Fruit fly (Drosophila melanogaster): ENCODE data around the gene timeout.

timeout gene

dm6 chr3R:13186396-13186795, 97.9 kb downstream of the timeout start, which contains the start of gene CG8508:
CG8508 (minus strand) TSS chr3R:13186496.
- TF ChIP-seq CTCF (optimal IDR thresholded peaks at IDR 0.05) (no peak), CG8478 (optimal IDR thresholded peaks at IDR 0.05) (no peak)

- no peak for TF ChIP-seq CG8478 (optimal IDR thresholded peaks at IDR 0.05)
- TF ChIP-seq CTCF (optimal IDR thresholded peaks at IDR 0.05), result no peak
These were observed 99.8 kb downstream of the timeout start, which contains the start of gene CG14380 for dm6 chr3R:13188219-13188618. CG14380 (plus strand) TSS chr3R:13188519.

dm6 chr3R:13191299-13191698, 102.8 kb downstream of the timeout start, which contains the start of gene CG8141:
CG8141 (plus strand) TSS chr3R:13191599.
- TF ChIP-seq CTCF (optimal IDR thresholded peaks at IDR 0.05) (no peak), CG8478 (optimal IDR thresholded peaks at IDR 0.05) (no peak)

- no peak for TF ChIP-seq CG8478 (optimal IDR thresholded peaks at IDR 0.05)
- no peak for TF ChIP-seq CTCF (optimal IDR thresholded peaks at IDR 0.05)
These were observed 112.0 kb downstream of the timeout start for dm6 chr3R:13200402-13200801.

dm6 chr3R:13208451-13208850, 120.0 kb downstream of the timeout start:
- no peak for TF ChIP-seq CG8478 (optimal IDR thresholded peaks at IDR 0.05)
- TF ChIP-seq CTCF (optimal IDR thresholded peaks at IDR 0.05), result no peak

All from S2 (cell line).